Worm (Caenorhabditis elegans) whole organism, L4 larva: ENCODE data around the gene cnt-1.
A peak's percentile ranks its signal among the peaks of the same experiment; 100 is the strongest.

Source experiments
- D1046.2 ChIP-seq: fragments of 200-800 bp; sonication (Bioruptor generic); IDR thresholded peaks from 2 replicates; pipeline ENCODE4 v1.3.6; 2022; ENCODE audit warnings: missing genetic modification characterization, missing compliant biosample characterization
- F26F4.8 ChIP-seq: fragments of 200-800 bp; sonication (Bioruptor generic); conservative IDR thresholded peaks from 2 replicates; pipeline ENCODE4 v1.3.6; 2022; ENCODE audit warnings: missing genetic modification characterization, missing compliant biosample characterization
- R02D3.7 ChIP-seq: fragments of 150-350 bp; sonication (generic microtip); optimal IDR thresholded peaks from 3 replicates; lab custom pipeline; 2014; ENCODE audit warnings: missing biosample characterization, missing genetic modification characterization
- T20F7.1 ChIP-seq: fragments of 200-800 bp; sonication (Bioruptor generic); optimal IDR thresholded peaks from 2 replicates; lab custom pipeline; 2018; ENCODE audit warnings: mild to moderate bottlenecking, missing genetic modification characterization, missing compliant biosample characterization
- Y105C5A.15 ChIP-seq: fragments of 200-800 bp; sonication (Bioruptor generic); IDR thresholded peaks from 2 replicates; pipeline ENCODE4 v1.3.6; 2022; ENCODE audit warnings: missing genetic modification characterization, missing compliant biosample characterization
- Y75B8A.6 ChIP-seq: fragments of 200-800 bp; sonication (Bioruptor generic); IDR thresholded peaks from 2 replicates; pipeline ENCODE4 v1.3.6; 2022; ENCODE audit warnings: missing genetic modification reagents, missing genetic modification characterization, missing compliant biosample characterization
- aha-1 ChIP-seq: fragments of 150-350 bp; peaks from one replicate; lab custom pipeline; 2014; ENCODE audit warnings: missing biosample characterization, missing genetic modification characterization
- ama-1 ChIP-seq: fragments of 150-350 bp; optimal IDR thresholded peaks from 2 replicates; lab custom pipeline; 2014; ENCODE audit warnings: inconsistent platforms, mixed read lengths
- attf-4 ChIP-seq: sonication (generic microtip); optimal IDR thresholded peaks from 3 replicates; lab custom pipeline; 2017; ENCODE audit warnings: missing biosample characterization, missing genetic modification characterization
- ceh-20 ChIP-seq: fragments of 200-800 bp; sonication (Bioruptor generic); IDR thresholded peaks from 2 replicates; pipeline ENCODE4 v1.3.6; 2022; ENCODE audit warnings: missing genetic modification reagents, missing genetic modification characterization, missing compliant biosample characterization
- ceh-44 ChIP-seq: fragments of 200-800 bp; sonication (Bioruptor generic); IDR thresholded peaks from 2 replicates; pipeline ENCODE4 v1.3.6; 2022; ENCODE audit warnings: missing genetic modification reagents, missing genetic modification characterization, missing compliant biosample characterization
- daf-12 ChIP-seq: fragments of 150-350 bp; optimal IDR thresholded peaks from 2 replicates; lab custom pipeline; 2014; ENCODE audit warnings: missing biosample characterization, missing genetic modification reagents, missing genetic modification characterization
- daf-8 ChIP-seq: fragments of 200-800 bp; sonication (Bioruptor generic); IDR thresholded peaks from 2 replicates; pipeline ENCODE4 v1.3.6; 2022; ENCODE audit warnings: missing genetic modification characterization, missing compliant biosample characterization
- dmd-6 ChIP-seq: fragments of 200-800 bp; sonication (Bioruptor generic); IDR thresholded peaks from 2 replicates; pipeline ENCODE4 v1.3.6; 2022; ENCODE audit warnings: missing genetic modification reagents, missing genetic modification characterization, missing compliant biosample characterization
- dmd-8 ChIP-seq: fragments of 200-800 bp; sonication (Bioruptor generic); IDR thresholded peaks from 2 replicates; pipeline ENCODE4 v1.3.6; 2022; ENCODE audit warnings: missing genetic modification characterization, missing compliant biosample characterization
- dve-1 ChIP-seq: sonication (generic microtip); optimal IDR thresholded peaks from 2 replicates; lab custom pipeline; 2017; ENCODE audit warnings: antibody characterized with exemption, mild to moderate bottlenecking, missing genetic modification characterization, missing compliant biosample characterization; ENCODE audit not compliant: insufficient read depth
- egl-43 ChIP-seq: fragments of 200-800 bp; sonication (Bioruptor generic); IDR thresholded peaks from 2 replicates; pipeline ENCODE4 v1.3.6; 2022; ENCODE audit warnings: missing genetic modification reagents, missing genetic modification characterization, missing compliant biosample characterization
- gei-8 ChIP-seq: fragments of 200-800 bp; sonication (Bioruptor generic); optimal IDR thresholded peaks from 2 replicates; lab custom pipeline; 2018; ENCODE audit warnings: mild to moderate bottlenecking, missing genetic modification characterization, missing compliant biosample characterization
- hif-1 ChIP-seq, 2 experiments: sonication (generic microtip); optimal IDR thresholded peaks; 2 replicates each; lab custom pipeline; 2016 to 2017; ENCODE audit warnings: missing compliant biosample characterization in 2 of 2, missing genetic modification characterization in 2 of 2, missing genetic modification reagents in 2 of 2, missing genotype in 2 of 2, mild to moderate bottlenecking in 1 of 2
- hlh-11 ChIP-seq: fragments of 200-800 bp; sonication (Bioruptor generic); optimal IDR thresholded peaks from 2 replicates; lab custom pipeline; 2018; ENCODE audit warnings: mild to moderate bottlenecking, missing genetic modification characterization, missing compliant biosample characterization
- hlh-30 ChIP-seq: sonication (generic microtip); optimal IDR thresholded peaks from 2 replicates; lab custom pipeline; 2017; ENCODE audit warnings: antibody characterized with exemption, mild to moderate bottlenecking, missing genetic modification characterization, missing compliant biosample characterization; ENCODE audit not compliant: insufficient read depth
- lin-1 ChIP-seq: fragments of 200-800 bp; sonication (Bioruptor generic); IDR thresholded peaks from 2 replicates; pipeline ENCODE4 v1.3.6; 2022; ENCODE audit warnings: missing genetic modification reagents, missing genetic modification characterization, missing compliant biosample characterization
- lin-15B ChIP-seq: fragments of 150-350 bp; sonication (generic microtip); optimal IDR thresholded peaks from 3 replicates; lab custom pipeline; 2014; ENCODE audit warnings: missing biosample characterization, missing genetic modification characterization
- lin-29 ChIP-seq: fragments of 200-800 bp; sonication (Bioruptor generic); IDR thresholded peaks from 2 replicates; pipeline ENCODE4 v1.3.6; 2022; ENCODE audit warnings: missing genetic modification reagents, missing genetic modification characterization, missing compliant biosample characterization
- madf-5 ChIP-seq, 2 experiments: fragments of 200-800 bp; sonication (Bioruptor generic); IDR thresholded peaks; 2 replicates each; pipeline ENCODE4 v1.3.6; 2022; ENCODE audit warnings: missing compliant biosample characterization in 2 of 2, missing genetic modification characterization in 2 of 2
- madf-9 ChIP-seq: fragments of 200-800 bp; sonication (Bioruptor generic); conservative IDR thresholded peaks from 2 replicates; pipeline ENCODE4 v1.3.6; 2022; ENCODE audit warnings: missing genetic modification reagents, missing genetic modification characterization, missing compliant biosample characterization
- mep-1 ChIP-seq: fragments of 150-350 bp; sonication (generic microtip); optimal IDR thresholded peaks from 3 replicates; lab custom pipeline; 2014; ENCODE audit warnings: missing biosample characterization, missing genetic modification characterization
- mxl-2 ChIP-seq: fragments of 200-800 bp; sonication (Bioruptor generic); conservative IDR thresholded peaks from 2 replicates; pipeline ENCODE4 v1.3.6; 2022; ENCODE audit warnings: missing genetic modification reagents, missing genetic modification characterization, missing compliant biosample characterization
- nhr-11 ChIP-seq: fragments of 150-350 bp; optimal IDR thresholded peaks from 2 replicates; lab custom pipeline; 2014; ENCODE audit warnings: missing biosample characterization, missing genetic modification characterization
- nhr-111 ChIP-seq: fragments of 200-800 bp; sonication (Bioruptor generic); optimal IDR thresholded peaks from 2 replicates; lab custom pipeline; 2018; ENCODE audit warnings: mild to moderate bottlenecking, missing genetic modification characterization, missing compliant biosample characterization
- nhr-28 ChIP-seq: fragments of 150-350 bp; optimal IDR thresholded peaks from 2 replicates; lab custom pipeline; 2014; ENCODE audit warnings: missing biosample characterization, missing genetic modification characterization
- nhr-76 ChIP-seq: fragments of 150-350 bp; optimal IDR thresholded peaks from 2 replicates; lab custom pipeline; 2014; ENCODE audit warnings: missing biosample characterization, missing genetic modification characterization
- pha-4 ChIP-seq, 2 experiments: fragments of 150-350 bp in 1 of 2; fragments of 200-800 bp in 1 of 2; sonication (Bioruptor generic) in 1 of 2; IDR thresholded peaks in 1 of 2; optimal IDR thresholded peaks in 1 of 2; 2 replicates each; pipeline versions ENCODE4 v1.3.6 to Lab custom; 2014 to 2022; ENCODE audit warnings: missing genetic modification characterization in 2 of 2, missing genetic modification reagents in 2 of 2, missing biosample characterization in 1 of 2, missing compliant biosample characterization in 1 of 2
- pqm-1 ChIP-seq: sonication (generic microtip); optimal IDR thresholded peaks from 2 replicates; lab custom pipeline; 2017; ENCODE audit warnings: missing biosample characterization, missing genetic modification characterization
- saeg-2 ChIP-seq: fragments of 200-800 bp; sonication (Bioruptor generic); IDR thresholded peaks from 2 replicates; pipeline ENCODE4 v1.3.6; 2022; ENCODE audit warnings: missing genetic modification reagents, missing genetic modification characterization, missing compliant biosample characterization
- sdz-12 ChIP-seq: fragments of 200-800 bp; sonication (Bioruptor generic); optimal IDR thresholded peaks from 2 replicates; lab custom pipeline; 2018; ENCODE audit warnings: mild to moderate bottlenecking, missing genetic modification characterization, missing compliant biosample characterization
- set-16 ChIP-seq: fragments of 200-800 bp; sonication (Bioruptor generic); IDR thresholded peaks from 2 replicates; pipeline ENCODE4 v1.3.6; 2022; ENCODE audit warnings: missing genetic modification reagents, missing genetic modification characterization, missing compliant biosample characterization
- tra-1 ChIP-seq: fragments of 200-800 bp; sonication (Bioruptor generic); IDR thresholded peaks from 2 replicates; pipeline ENCODE4 v1.3.6; 2022; ENCODE audit warnings: missing genetic modification reagents, missing genetic modification characterization, missing compliant biosample characterization
- unc-62 ChIP-seq, 3 experiments: fragments of 150-350 bp in 1 of 3; sonication (generic microtip); optimal IDR thresholded peaks in 2 of 3; peaks in 1 of 3; 1 replicate in 1 of 3; 2 replicates in 2 of 3; lab custom pipeline; 2014 to 2017; ENCODE audit warnings: missing biosample characterization in 3 of 3, missing genetic modification characterization in 3 of 3, missing genetic modification reagents in 3 of 3, missing genotype in 1 of 3
- vab-7 ChIP-seq: fragments of 200-800 bp; sonication (Bioruptor generic); IDR thresholded peaks from 2 replicates; pipeline ENCODE4 v1.3.6; 2022; ENCODE audit warnings: missing genetic modification reagents, missing genetic modification characterization, missing compliant biosample characterization
- zag-1 ChIP-seq: fragments of 150-350 bp; optimal IDR thresholded peaks from 2 replicates; lab custom pipeline; 2014; ENCODE audit warnings: missing biosample characterization, missing genetic modification characterization
- zfp-2 ChIP-seq: sonication (generic microtip); optimal IDR thresholded peaks from 2 replicates; lab custom pipeline; 2016; ENCODE audit warnings: mild to moderate bottlenecking, missing genetic modification characterization, missing compliant biosample characterization
- zfp-3 ChIP-seq: fragments of 200-800 bp; sonication (Bioruptor generic); conservative IDR thresholded peaks from 2 replicates; pipeline ENCODE4 v1.3.6; 2022; ENCODE audit warnings: missing genetic modification reagents, missing genetic modification characterization, missing compliant biosample characterization
- zip-11 ChIP-seq: fragments of 200-800 bp; sonication (Bioruptor generic); IDR thresholded peaks from 2 replicates; pipeline ENCODE4 v1.3.6; 2022; ENCODE audit warnings: missing genetic modification characterization, missing compliant biosample characterization

The cnt-1 gene

DNA sequence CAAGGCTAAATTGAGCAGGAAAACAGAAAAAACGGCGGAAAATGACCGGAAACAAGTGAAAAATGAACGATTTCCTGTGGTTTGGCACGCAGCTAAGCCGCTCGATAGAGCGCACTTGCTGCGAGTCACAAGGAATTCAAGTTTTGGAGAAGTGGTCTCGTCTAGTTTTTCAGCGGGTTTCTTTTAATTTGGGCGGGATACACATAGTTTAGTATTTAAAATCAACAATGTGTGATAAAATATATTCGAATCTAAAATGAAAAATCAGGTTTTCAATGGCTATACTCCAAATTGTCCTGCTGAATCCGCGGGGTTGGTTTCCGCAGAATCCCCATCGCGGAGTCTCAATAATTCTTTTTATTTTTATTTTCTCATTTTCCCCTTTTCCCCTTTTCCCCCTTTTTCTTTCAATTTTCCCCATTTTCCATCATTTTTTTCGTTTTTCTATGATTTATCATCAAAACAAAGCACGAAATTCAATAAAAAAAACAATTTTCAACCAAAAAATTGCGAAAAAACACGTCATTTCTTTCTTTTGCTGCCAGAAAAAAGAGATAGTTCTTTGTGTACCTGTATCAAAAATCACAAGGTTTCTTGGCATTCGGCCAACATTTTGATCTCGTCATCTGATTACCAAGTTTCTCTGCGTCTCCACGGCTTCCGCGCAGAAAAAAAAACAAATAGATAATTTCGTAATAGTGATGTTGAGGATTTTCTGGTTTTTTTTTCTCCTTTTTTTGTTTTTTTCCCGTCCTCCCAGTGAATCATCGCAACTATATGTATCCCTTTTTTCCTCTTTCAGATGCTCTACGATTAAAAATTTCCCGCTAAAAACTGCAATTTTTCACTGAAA, 46.3 kb downstream of the cnt-1 start, which contains the start of gene ippk-1 (continued):
- TF ChIP-seq nhr-11, result no peak
- peak; percentile 27 for TF ChIP-seq nhr-76 (tag; lab: Kevin White, UChicago)
- peak; percentile 55; the same call in 1 of the 2 replicates for TF ChIP-seq vab-7 (GFP tag; lab: Robert Waterston, UW)
- TF ChIP-seq gei-8 (GFP tag; lab: Kevin White, UChicago), result no peak
- TF ChIP-seq egl-43, result 0 out of 2 replicates have a peak, but pooled peaks have one; percentile 28
- TF ChIP-seq dmd-8 (GFP tag; lab: Robert Waterston, UW), result no peak
- no peak for TF ChIP-seq zfp-3 (GFP tag; lab: Robert Waterston, UW)
- no peak for TF ChIP-seq D1046.2 (GFP tag; lab: Robert Waterston, UW)
- no peak for TF ChIP-seq nhr-111 (GFP tag; lab: Kevin White, UChicago)
- no peak for TF ChIP-seq ama-1
- TF ChIP-seq daf-12, result no peak
- TF ChIP-seq lin-15B (tag; lab: Kevin White, UChicago), result no peak
- no peak for TF ChIP-seq F26F4.8 (GFP tag; lab: Robert Waterston, UW)
- TF ChIP-seq nhr-28 (tag; lab: Kevin White, UChicago), result peak; percentile 71
- no peak for TF ChIP-seq zfp-2 (tag; lab: Kevin White, UChicago)
- TF ChIP-seq tra-1, result no peak
- no peak for TF ChIP-seq Y75B8A.6 (GFP tag; lab: Robert Waterston, UW)
- no peak for TF ChIP-seq attf-4 (tag; lab: Kevin White, UChicago)
- TF ChIP-seq dve-1, result peak; percentile 30
- TF ChIP-seq zip-11 (GFP tag; lab: Robert Waterston, UW), result no peak
- peak; percentile 51 for TF ChIP-seq T20F7.1 (GFP tag; lab: Kevin White, UChicago)
- TF ChIP-seq ceh-44 (GFP tag; lab: Robert Waterston, UW), result no peak
- TF ChIP-seq pha-4 (GFP tag; IDR thresholded peaks at IDR 0.05; lab: Robert Waterston, UW), result 0 out of 2 replicates have a peak, but pooled peaks have one; percentile 43
- TF ChIP-seq pha-4 (tag; optimal IDR thresholded peaks at IDR 0.05; lab: Kevin White, UChicago), result no peak
- TF ChIP-seq dmd-6, result peak; percentile 83
- TF ChIP-seq pqm-1 (tag; lab: Kevin White, UChicago), result peak; percentile 12
- 0 out of 4 replicates have a peak, but pooled peaks of 1 of the 2 experiments have one; percentile 13 for TF ChIP-seq madf-5 (GFP tag; IDR thresholded peaks at IDR 0.05; lab: Robert Waterston, UW)
- TF ChIP-seq unc-62 (GFP tag; optimal IDR thresholded peaks at IDR 0.05 in 1 of 2; lab: Kevin White, UChicago), result peak in 1 of 2 experiments; percentile 56
- TF ChIP-seq unc-62 (tag; optimal IDR thresholded peaks at IDR 0.05; lab: Kevin White, UChicago), result no peak
- no peak for TF ChIP-seq zag-1
- TF ChIP-seq saeg-2, result no peak
- no peak for TF ChIP-seq R02D3.7 (tag; lab: Kevin White, UChicago)
- no peak; the same call in 1 of the 2 replicates for TF ChIP-seq lin-29 (GFP tag; lab: Robert Waterston, UW)
- TF ChIP-seq mxl-2 (GFP tag; lab: Robert Waterston, UW), result no peak
- peak; percentile 79 for TF ChIP-seq lin-1 (GFP tag; lab: Robert Waterston, UW)
- peak; percentile 35; the same call in 1 of the 2 replicates for TF ChIP-seq madf-9 (GFP tag; lab: Robert Waterston, UW)
- TF ChIP-seq ceh-20 (GFP tag; lab: Robert Waterston, UW), result peak; percentile 12; the same call in 1 of the 2 replicates
- TF ChIP-seq hif-1 (tag; optimal IDR thresholded peaks at IDR 0.05; lab: Kevin White, UChicago), result peak in 1 of 2 experiments; percentile 92
- TF ChIP-seq, all 104 proteins: peak for 30

DNA sequence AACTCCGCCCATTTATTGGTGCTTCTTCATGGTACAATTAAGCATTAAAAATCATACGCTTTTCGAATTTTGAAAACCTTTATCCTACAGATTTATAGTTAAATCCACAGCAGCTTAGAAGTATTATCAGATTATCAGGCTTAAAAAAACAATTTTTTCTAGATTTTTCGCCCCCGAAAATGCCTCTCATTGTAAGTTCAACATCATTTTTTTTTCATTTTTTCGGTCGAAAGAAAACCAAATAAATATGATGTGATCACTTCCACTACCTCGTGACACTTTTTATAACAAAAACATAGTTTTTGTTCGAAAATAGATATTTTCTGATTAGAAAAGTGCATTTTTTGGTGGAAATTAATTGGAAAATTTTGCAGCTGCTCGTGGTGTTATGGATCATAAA, 47.6 kb downstream of the cnt-1 start:
- TF ChIP-seq sdz-12 (GFP tag; lab: Kevin White, UChicago) (no peak), set-16 (no peak), aha-1 (tag; lab: Kevin White, UChicago) (peak; percentile 95), lin-1 (GFP tag; lab: Robert Waterston, UW) (no peak), hlh-30 (tag; lab: Kevin White, UChicago) (peak; percentile 55), Y105C5A.15 (GFP tag; lab: Robert Waterston, UW) (no peak), zfp-3 (GFP tag; lab: Robert Waterston, UW) (no peak), hlh-11 (tag; lab: Kevin White, UChicago) (no peak), mep-1 (no peak), daf-8 (no peak), daf-12 (no peak)
